Worm (Caenorhabditis elegans) whole organism, late embryonic: ENCODE results near the gene sqt-1.

ENCODE experiments used
- ama-1 ChIP-seq: fragments of 150-350 bp; optimal IDR thresholded peaks from 2 replicates; lab custom pipeline; 2014
- ceh-31 ChIP-seq: sonication (generic microtip); optimal IDR thresholded peaks from 2 replicates; lab custom pipeline; 2016; ENCODE audit warnings: missing genetic modification characterization, missing compliant biosample characterization
- fkh-10 ChIP-seq: fragments of 150-350 bp; optimal IDR thresholded peaks from 2 replicates; lab custom pipeline; 2014; ENCODE audit warnings: missing biosample characterization, missing genetic modification reagents, missing genetic modification characterization
- odd-2 ChIP-seq: sonication (generic microtip); optimal IDR thresholded peaks from 2 replicates; lab custom pipeline; 2017; ENCODE audit warnings: antibody characterized with exemption, mild to moderate bottlenecking, missing genetic modification characterization, missing compliant biosample characterization
- pax-1 ChIP-seq: fragments of 150-350 bp; optimal IDR thresholded peaks from 2 replicates; lab custom pipeline; 2014; ENCODE audit warnings: missing biosample characterization, missing genetic modification characterization
- unc-42 ChIP-seq: sonication (generic microtip); optimal IDR thresholded peaks from 2 replicates; lab custom pipeline; 2016; ENCODE audit warnings: missing genotype, missing genetic modification characterization, missing compliant biosample characterization
- unc-86 ChIP-seq: sonication (generic microtip); optimal IDR thresholded peaks from 2 replicates; lab custom pipeline; 2016; ENCODE audit warnings: missing genetic modification characterization, missing compliant biosample characterization
- ztf-16 ChIP-seq: sonication (generic microtip); optimal IDR thresholded peaks from 2 replicates; lab custom pipeline; 2017; ENCODE audit warnings: missing genetic modification characterization, missing compliant biosample characterization

DNA sequence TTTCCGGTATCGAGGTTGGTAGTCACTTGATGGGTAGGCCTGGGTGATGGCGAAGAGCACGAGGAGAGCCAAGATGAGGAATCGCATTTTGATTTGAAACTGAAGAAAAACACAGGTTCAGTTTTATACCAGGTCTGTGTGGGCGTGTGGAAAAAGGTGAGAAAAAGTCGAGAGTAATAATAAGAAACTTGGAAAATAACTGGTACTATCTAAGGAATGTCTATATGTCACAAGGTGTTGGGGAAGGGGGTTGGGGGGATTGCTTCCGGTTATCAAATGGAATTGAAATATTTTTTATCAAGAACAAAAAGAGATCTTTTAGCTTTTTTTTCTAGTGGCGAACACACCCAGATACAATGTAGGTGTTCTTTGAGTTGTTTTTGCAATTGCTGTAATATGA is 18.0 kb downstream of the sqt-1 start, which contains the start of gene nlp-51:
- TF ChIP-seq fkh-10 (GFP tag; lab: Kevin White, UChicago) (no peak), ceh-31 (tag; lab: Kevin White, UChicago) (no peak), odd-2 (tag; lab: Kevin White, UChicago) (no peak), unc-42 (tag; lab: Kevin White, UChicago) (no peak), ztf-16 (tag; lab: Kevin White, UChicago) (no peak), pax-1 (tag; lab: Kevin White, UChicago) (no peak), ama-1 (lab: Kevin White, UChicago) (no peak), unc-86 (no peak)
